Worm (Caenorhabditis elegans) whole organism, L4/young adult: Measurements from ENCODE around the gene esyt-2.

Experiments
- W03F9.2 ChIP-seq: fragments of 150-350 bp; optimal IDR thresholded peaks from 2 replicates; lab custom pipeline; 2014; ENCODE audit warnings: missing biosample characterization, missing genetic modification characterization
- dao-5 ChIP-seq: sonication (generic microtip); optimal IDR thresholded peaks from 2 replicates; lab custom pipeline; 2016; ENCODE audit warnings: missing genotype, missing genetic modification characterization, moderate library complexity, missing compliant biosample characterization
- him-1 ChIP-seq: sonication (generic microtip); optimal IDR thresholded peaks from 2 replicates; lab custom pipeline; 2016; ENCODE audit warnings: missing genotype, missing genetic modification reagents, missing genetic modification characterization, missing compliant biosample characterization

DNA sequence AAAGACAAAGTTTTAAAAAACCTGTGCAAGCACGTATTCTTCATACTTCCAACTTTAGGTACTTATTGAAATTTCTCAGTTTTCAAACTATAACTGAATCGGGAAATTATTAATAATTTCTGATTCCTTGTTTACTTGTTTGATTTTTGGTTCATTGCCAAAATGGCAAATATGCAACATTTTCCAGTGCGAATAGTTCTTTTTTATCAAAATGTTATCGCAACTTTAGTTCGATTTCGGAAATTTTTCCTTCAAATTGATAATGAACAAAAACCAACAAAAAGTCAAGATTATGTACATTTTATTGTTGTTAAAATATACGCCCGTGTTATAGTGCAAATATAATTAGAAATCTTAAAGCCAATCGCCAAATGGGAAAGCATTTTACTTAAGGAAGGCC lies 53.1 kb downstream of the esyt-2 start:
- TF ChIP-seq dao-5 (tag; lab: Kevin White, UChicago) (no peak), him-1 (no peak), W03F9.2 (no peak)
